Fruit fly (Drosophila melanogaster) whole organism, pupa: ENCODE data around the gene axo.

Source experiments
- CG10348 ChIP-seq: fragments of 200-800 bp; sonication (Bioruptor generic); IDR thresholded peaks from 2 replicates; pipeline ENCODE4 v1.3.6; 2022; ENCODE audit warnings: missing biosample characterization, missing genetic modification characterization
- CG13204 ChIP-seq: fragments of 200-800 bp; sonication (Bioruptor generic); optimal IDR thresholded peaks from 2 replicates; lab custom pipeline; 2018; ENCODE audit warnings: missing biosample characterization, mild to moderate bottlenecking, missing genetic modification characterization, moderate library complexity
- CG32121 ChIP-seq: fragments of 200-800 bp; sonication (Bioruptor generic); IDR thresholded peaks from 2 replicates; pipeline ENCODE4 v1.3.6; 2022; ENCODE audit warnings: missing biosample characterization, missing genetic modification characterization
- CG8301 ChIP-seq: fragments of 200-800 bp; sonication (Bioruptor generic); optimal IDR thresholded peaks from 2 replicates; lab custom pipeline; 2018; ENCODE audit warnings: missing biosample characterization, mild to moderate bottlenecking, missing genetic modification characterization
- D1 ChIP-seq: fragments of 200-800 bp; sonication (Bioruptor generic); optimal IDR thresholded peaks from 2 replicates; lab custom pipeline; 2018; ENCODE audit warnings: missing biosample characterization, mild to moderate bottlenecking, missing genetic modification characterization, moderate library complexity
- Pif1A ChIP-seq: fragments of 200-800 bp; sonication (Bioruptor generic); optimal IDR thresholded peaks from 3 replicates; lab custom pipeline; 2016; ENCODE audit warnings: missing biosample characterization, missing genetic modification characterization
- Snoo ChIP-seq: fragments of 200-800 bp; sonication (Bioruptor generic); optimal IDR thresholded peaks from 3 replicates; lab custom pipeline; 2017; ENCODE audit warnings: missing biosample characterization, mild to moderate bottlenecking, missing genetic modification characterization, inconsistent platforms
- fd96Ca ChIP-seq: fragments of 200-800 bp; sonication (Bioruptor generic); IDR thresholded peaks from 3 replicates; pipeline ENCODE4 v1.3.6; 2022; ENCODE audit warnings: missing biosample characterization, missing genetic modification characterization
- gl ChIP-seq: fragments of 200-800 bp; sonication (Bioruptor generic); optimal IDR thresholded peaks from 2 replicates; lab custom pipeline; 2018; ENCODE audit warnings: missing biosample characterization, mild to moderate bottlenecking, missing genetic modification characterization

DNA sequence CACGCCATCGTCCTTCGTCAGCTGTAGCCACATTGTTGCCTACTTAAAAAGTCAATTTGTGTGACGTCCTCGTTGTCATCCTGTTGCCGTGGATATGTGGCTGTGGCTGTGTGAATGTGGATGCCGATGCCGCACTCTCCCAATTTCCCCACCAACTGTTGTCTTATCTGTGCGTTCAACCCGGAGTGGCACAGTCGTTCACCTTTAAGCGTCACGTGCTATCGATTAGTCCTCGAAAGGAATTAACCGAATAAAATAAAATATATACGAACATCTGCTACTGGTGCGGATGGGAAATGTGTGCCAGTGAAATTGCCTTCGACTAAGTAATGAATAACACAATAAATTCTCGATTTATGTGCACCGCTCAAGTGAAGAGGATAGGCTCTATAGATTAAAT, 84.8 kb downstream of the axo start:
- TF ChIP-seq CG32121 (GFP tag; lab: Robert Waterston, UW) = no peak
- TF ChIP-seq fd96Ca (GFP tag; lab: Robert Waterston, UW) = no peak
- TF ChIP-seq CG13204 (GFP tag; lab: Kevin White, UChicago) = no peak
- no peak for TF ChIP-seq Pif1A (GFP tag; lab: Kevin White, UChicago)
- no peak for TF ChIP-seq Snoo (tag; lab: Kevin White, UChicago)
- TF ChIP-seq CG8301 = no peak
- TF ChIP-seq CG10348 (GFP tag; lab: Robert Waterston, UW) = no peak
- no peak for TF ChIP-seq D1 (tag; lab: Kevin White, UChicago)
- TF ChIP-seq gl (tag; lab: Kevin White, UChicago) = no peak
